Worm (Caenorhabditis elegans): ENCODE measurements around the gene K09F6.9.

ce11 chrII:2330462-2330861 is 48.0 kb upstream of the K09F6.9 start:
- no peak for TF ChIP-seq unc-62 (GFP tag; optimal IDR thresholded peaks at IDR 0.05)
- TF ChIP-seq ama-1 (optimal IDR thresholded peaks at IDR 0.05): no peak
- TF ChIP-seq ama-1 (GFP tag; optimal IDR thresholded peaks at IDR 0.05): no peak
- no peak for TF ChIP-seq pha-4 (tag; optimal IDR thresholded peaks at IDR 0.05)
- TF ChIP-seq B0336.3 (GFP tag; IDR thresholded peaks at IDR 0.05): no peak
- TF ChIP-seq mcd-1 (GFP tag; IDR thresholded peaks at IDR 0.05): no peak
- TF ChIP-seq ceh-58 (GFP tag; IDR thresholded peaks at IDR 0.05): no peak
